Fruit fly (Drosophila melanogaster): ENCODE measurements around the gene RpL32.

- TF ChIP-seq usp (GFP tag; optimal IDR thresholded peaks at IDR 0.05) = no peak
- no peak for TF ChIP-seq Dll (optimal IDR thresholded peaks at IDR 0.05)
- no peak for TF ChIP-seq pan (optimal IDR thresholded peaks at IDR 0.05)
- TF ChIP-seq CG8478 (optimal IDR thresholded peaks at IDR 0.05) = no peak
- TF ChIP-seq psq (optimal IDR thresholded peaks at IDR 0.05) = no peak
Measured at dm6 chr3R:30063704-30064103, 17.7 kb upstream of the RpL32 start.

Data from whole organism.